Fruit fly (Drosophila melanogaster): ENCODE results near the gene PIG-P.

Gene PIG-P

dm6 chr3R:26104302-26105140 is 46.5 kb upstream of the PIG-P start (continued):
- TF ChIP-seq CG4404 (GFP tag; IDR thresholded peaks at IDR 0.05) (no peak), CG31441 (GFP tag; IDR thresholded peaks at IDR 0.05) (no peak), cg (GFP tag; optimal IDR thresholded peaks at IDR 0.05) (peak; percentile 34), sima (GFP tag; optimal IDR thresholded peaks at IDR 0.05) (no peak), bsh (GFP tag; optimal IDR thresholded peaks at IDR 0.05) (peak in 1 of 2 experiments; percentile 46), CG12219 (GFP tag; optimal IDR thresholded peaks at IDR 0.05) (no peak), Tbp (GFP tag; optimal IDR thresholded peaks at IDR 0.05) (no peak), CG32767 (GFP tag; IDR thresholded peaks at IDR 0.05) (no peak), CG6689 (GFP tag; IDR thresholded peaks at IDR 0.05) (no peak), scrt (GFP tag; optimal IDR thresholded peaks at IDR 0.05) (peak; percentile 23), unc-4 (GFP tag; IDR thresholded peaks at IDR 0.05; ENCODE audit: partially characterized antibody) (no peak), CG5245 (GFP tag; optimal IDR thresholded peaks at IDR 0.05) (no peak), Lpt (GFP tag; optimal IDR thresholded peaks at IDR 0.05) (no peak), croc (GFP tag; conservative IDR thresholded peaks at IDR 0.05) (no peak), caup (GFP tag; optimal IDR thresholded peaks at IDR 0.05; ENCODE audit: severe bottlenecking) (peak; percentile 49), gem (tag; optimal IDR thresholded peaks at IDR 0.05) (peak; percentile 72), grau (tag; optimal IDR thresholded peaks at IDR 0.05) (peak; percentile 64), D19B (GFP tag; optimal IDR thresholded peaks at IDR 0.05) (peak; percentile 51), CG30431 (GFP tag; optimal IDR thresholded peaks at IDR 0.05) (no peak), CG10979 (tag; optimal IDR thresholded peaks at IDR 0.05) (no peak), CG8388 (GFP tag; optimal IDR thresholded peaks at IDR 0.05) (no peak), CG12155 (GFP tag; optimal IDR thresholded peaks at IDR 0.05) (peak; percentile 28), nerfin-2 (GFP tag; IDR thresholded peaks at IDR 0.05; ENCODE audit: partially characterized antibody) (no peak), CG17912 (GFP tag; optimal IDR thresholded peaks at IDR 0.05) (no peak), chm (GFP tag; IDR thresholded peaks at IDR 0.05) (no peak), CG31388 (GFP tag; optimal IDR thresholded peaks at IDR 0.05) (peak; percentile 7), CG15269 (tag; optimal IDR thresholded peaks at IDR 0.05) (peak; percentile 42), bcd (GFP tag; optimal IDR thresholded peaks at IDR 0.05) (peak; percentile 32), pho (GFP tag; optimal IDR thresholded peaks at IDR 0.05) (peak; percentile 27), pnt (GFP tag; optimal IDR thresholded peaks at IDR 0.05) (no peak), her (GFP tag; optimal IDR thresholded peaks at IDR 0.05) (no peak), CG3847 (GFP tag; IDR thresholded peaks at IDR 0.05) (no peak), zfh2 (GFP tag; optimal IDR thresholded peaks at IDR 0.05) (no peak), sens-2 (GFP tag; IDR thresholded peaks at IDR 0.05) (no peak), Atf6 (GFP tag; IDR thresholded peaks at IDR 0.05) (peak; percentile 43), CG15514 (GFP tag; optimal IDR thresholded peaks at IDR 0.05) (peak; percentile 25), CG34376 (GFP tag; optimal IDR thresholded peaks at IDR 0.05) (no peak), lbe (GFP tag; optimal IDR thresholded peaks at IDR 0.05) (peak; percentile 47), Nf-YC (tag; optimal IDR thresholded peaks at IDR 0.05) (no peak), CG8359 (GFP tag; optimal IDR thresholded peaks at IDR 0.05; ENCODE audit: borderline replicate concordance) (no peak), crol (GFP tag; IDR thresholded peaks at IDR 0.05) (no peak), Atf-2 (GFP tag; optimal IDR thresholded peaks at IDR 0.05) (no peak), B-H1 (GFP tag; IDR thresholded peaks at IDR 0.05) (no peak), CG11723 (GFP tag; optimal IDR thresholded peaks at IDR 0.05) (no peak), Sry-β (GFP tag; optimal IDR thresholded peaks at IDR 0.05) (no peak), CG17359 (tag; optimal IDR thresholded peaks at IDR 0.05) (peak; percentile 4), B-H2 (GFP tag; optimal IDR thresholded peaks at IDR 0.05) (no peak), Ptx1 (GFP tag; IDR thresholded peaks at IDR 0.05) (peak; percentile 26; the same call in 1 of the 2 replicates), CG12071 (GFP tag; optimal IDR thresholded peaks at IDR 0.05) (no peak)

All from whole organism, embryonic.